Worm (Caenorhabditis elegans) whole organism, mixed stage, embryonic: ENCODE results near the gene srw-108.

ENCODE experiments used
- M03D4.4 ChIP-seq: sonication (generic microtip); optimal IDR thresholded peaks from 2 replicates; lab custom pipeline; 2017; ENCODE audit warnings: mild to moderate bottlenecking, missing genetic modification characterization, missing compliant biosample characterization
- bed-3 ChIP-seq: fragments of 200-800 bp; sonication (Bioruptor generic); optimal IDR thresholded peaks from 3 replicates; lab custom pipeline; 2018; ENCODE audit warnings: mild to moderate bottlenecking, missing genetic modification characterization, moderate library complexity, missing compliant biosample characterization
- blmp-1 ChIP-seq: fragments of 150-350 bp; optimal IDR thresholded peaks from 2 replicates; lab custom pipeline; 2014; ENCODE audit warnings: missing biosample characterization, missing genetic modification characterization
- ceh-39 ChIP-seq: fragments of 150-350 bp; optimal IDR thresholded peaks from 2 replicates; lab custom pipeline; 2014; ENCODE audit warnings: missing biosample characterization, missing genetic modification characterization
- ceh-43 ChIP-seq: fragments of 200-800 bp; sonication (Bioruptor generic); optimal IDR thresholded peaks from 2 replicates; lab custom pipeline; 2018; ENCODE audit warnings: mild to moderate bottlenecking, missing genetic modification characterization, moderate library complexity, missing compliant biosample characterization
- ceh-83 ChIP-seq: fragments of 200-800 bp; sonication (Bioruptor generic); optimal IDR thresholded peaks from 2 replicates; lab custom pipeline; 2018; ENCODE audit warnings: mild to moderate bottlenecking, missing genetic modification characterization, missing compliant biosample characterization
- ces-1 ChIP-seq: fragments of 150-350 bp; optimal IDR thresholded peaks from 2 replicates; lab custom pipeline; 2014; ENCODE audit warnings: missing biosample characterization, missing genetic modification reagents, missing genetic modification characterization
- cnd-1 ChIP-seq: fragments of 200-800 bp; sonication (Bioruptor generic); optimal IDR thresholded peaks from 2 replicates; lab custom pipeline; 2018; ENCODE audit warnings: mild to moderate bottlenecking, missing genetic modification characterization, missing compliant biosample characterization
- drap-1 ChIP-seq: fragments of 200-800 bp; sonication (Bioruptor generic); optimal IDR thresholded peaks from 3 replicates; lab custom pipeline; 2018; ENCODE audit warnings: mild to moderate bottlenecking, missing genetic modification characterization, missing compliant biosample characterization
- elt-1 ChIP-seq: sonication (generic microtip); optimal IDR thresholded peaks from 2 replicates; lab custom pipeline; 2017; ENCODE audit warnings: missing genetic modification characterization, mild to moderate bottlenecking, missing compliant biosample characterization, antibody characterized with exemption, moderate library complexity, borderline replicate concordance; ENCODE audit not compliant: insufficient read depth
- elt-3 ChIP-seq: fragments of 150-350 bp; optimal IDR thresholded peaks from 2 replicates; lab custom pipeline; 2014; ENCODE audit warnings: missing biosample characterization, missing genetic modification characterization
- flh-1 ChIP-seq: fragments of 200-800 bp; sonication (Bioruptor generic); optimal IDR thresholded peaks from 2 replicates; lab custom pipeline; 2018; ENCODE audit warnings: mild to moderate bottlenecking, missing genetic modification characterization, moderate library complexity, missing compliant biosample characterization
- ham-2 ChIP-seq: fragments of 200-800 bp; sonication (Bioruptor generic); optimal IDR thresholded peaks from 2 replicates; lab custom pipeline; 2018; ENCODE audit warnings: mild to moderate bottlenecking, missing genetic modification characterization, missing compliant biosample characterization
- hlh-1 ChIP-seq: fragments of 150-350 bp; optimal IDR thresholded peaks from 2 replicates; lab custom pipeline; 2014; ENCODE audit warnings: missing biosample characterization, missing genetic modification reagents, missing genetic modification characterization
- lin-13 ChIP-seq: fragments of 150-350 bp; optimal IDR thresholded peaks from 2 replicates; lab custom pipeline; 2014; ENCODE audit warnings: missing biosample characterization, missing genetic modification characterization
- lsy-2 ChIP-seq: fragments of 150-350 bp; optimal IDR thresholded peaks from 2 replicates; lab custom pipeline; 2014; ENCODE audit warnings: missing biosample characterization, missing genetic modification characterization
- mep-1 ChIP-seq: fragments of 150-350 bp; optimal IDR thresholded peaks from 2 replicates; lab custom pipeline; 2017; ENCODE audit warnings: missing biosample characterization, missing genetic modification reagents, missing genetic modification characterization, inconsistent platforms
- mls-2 ChIP-seq: sonication (generic microtip); optimal IDR thresholded peaks from 2 replicates; lab custom pipeline; 2016; ENCODE audit warnings: mild to moderate bottlenecking, missing genetic modification characterization, moderate library complexity, missing compliant biosample characterization
- nhr-12 ChIP-seq: fragments of 150-350 bp; optimal IDR thresholded peaks from 2 replicates; lab custom pipeline; 2014; ENCODE audit warnings: missing biosample characterization, missing genetic modification characterization
- nhr-2 ChIP-seq: fragments of 150-350 bp; optimal IDR thresholded peaks from 2 replicates; lab custom pipeline; 2014; ENCODE audit warnings: missing biosample characterization, missing genetic modification characterization
- nhr-237 ChIP-seq: fragments of 150-350 bp; optimal IDR thresholded peaks from 2 replicates; lab custom pipeline; 2014; ENCODE audit warnings: missing biosample characterization, missing genetic modification characterization
- nhr-28 ChIP-seq: fragments of 150-350 bp; optimal IDR thresholded peaks from 2 replicates; lab custom pipeline; 2014; ENCODE audit warnings: missing biosample characterization, missing genetic modification characterization
- nhr-76 ChIP-seq: sonication (generic microtip); optimal IDR thresholded peaks from 2 replicates; lab custom pipeline; 2017; ENCODE audit warnings: missing biosample characterization, missing genetic modification characterization
- pha-4 ChIP-seq: fragments of 150-350 bp; optimal IDR thresholded peaks from 2 replicates; lab custom pipeline; 2018; ENCODE audit warnings: missing biosample characterization, missing genetic modification reagents, missing genetic modification characterization
- sem-2 ChIP-seq: fragments of 200-800 bp; sonication (Bioruptor generic); optimal IDR thresholded peaks from 2 replicates; lab custom pipeline; 2018; ENCODE audit warnings: mild to moderate bottlenecking, missing genetic modification characterization, missing compliant biosample characterization
- snpc-4 ChIP-seq: fragments of 150-350 bp; optimal IDR thresholded peaks from 2 replicates; lab custom pipeline; 2014; ENCODE audit warnings: missing biosample characterization, missing genetic modification characterization
- tbx-8 ChIP-seq: fragments of 200-800 bp; sonication (Bioruptor generic); optimal IDR thresholded peaks from 2 replicates; lab custom pipeline; 2018; ENCODE audit warnings: mild to moderate bottlenecking, missing genetic modification characterization, moderate library complexity, missing compliant biosample characterization
- unc-120 ChIP-seq: sonication (generic microtip); optimal IDR thresholded peaks from 2 replicates; lab custom pipeline; 2017; ENCODE audit warnings: missing genetic modification characterization, missing compliant biosample characterization; ENCODE audit not compliant: poor library complexity, severe bottlenecking
- unc-39 ChIP-seq: fragments of 150-350 bp; optimal IDR thresholded peaks from 2 replicates; lab custom pipeline; 2014; ENCODE audit warnings: missing biosample characterization, missing genetic modification characterization
- unc-62 ChIP-seq: fragments of 150-350 bp; optimal IDR thresholded peaks from 2 replicates; lab custom pipeline; 2014; ENCODE audit warnings: missing biosample characterization, missing genetic modification reagents, missing genetic modification characterization
- zip-8 ChIP-seq: fragments of 150-350 bp; optimal IDR thresholded peaks from 2 replicates; lab custom pipeline; 2014; ENCODE audit warnings: missing biosample characterization, missing genetic modification characterization

The srw-108 gene

ce11 chrV:527602-528001 lies at the start of gene srw-108:
srw-108 (plus strand) TSS chrV:527902.
- TF ChIP-seq nhr-12 (tag; lab: Kevin White, UChicago) (no peak), elt-1 (tag; lab: Kevin White, UChicago) (no peak), M03D4.4 (tag; lab: Kevin White, UChicago) (no peak), snpc-4 (no peak), sem-2 (no peak), pha-4 (tag; lab: Kevin White, UChicago) (no peak), tbx-8 (GFP tag; lab: Kevin White, UChicago) (no peak), zip-8 (no peak), unc-62 (GFP tag; lab: Kevin White, UChicago) (no peak), nhr-2 (no peak), unc-120 (tag; lab: Kevin White, UChicago) (no peak), mep-1 (tag; lab: Kevin White, UChicago) (no peak), ces-1 (no peak), bed-3 (GFP tag; lab: Kevin White, UChicago) (no peak)

DNA sequence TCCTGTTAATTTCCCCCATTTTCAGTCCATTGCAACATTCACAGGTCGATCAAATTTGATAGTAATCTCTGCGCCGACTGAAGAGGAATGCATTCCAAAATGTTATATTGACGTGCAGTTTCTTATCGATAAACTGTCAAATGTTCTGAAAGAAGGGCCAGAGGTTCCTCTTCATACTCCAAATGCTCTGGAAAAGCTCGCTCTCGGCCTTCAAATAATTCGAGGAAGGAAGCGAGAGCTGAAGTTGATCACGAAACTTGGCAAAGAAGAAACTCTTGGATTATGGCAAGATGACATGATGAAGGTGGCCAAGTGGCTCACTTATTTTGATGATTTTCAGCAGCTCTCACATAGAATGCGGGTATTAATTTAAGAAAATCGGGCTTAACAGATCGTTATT lies 48.7 kb upstream of the srw-108 start:
- no peak for TF ChIP-seq zip-8
- no peak for TF ChIP-seq M03D4.4 (tag; lab: Kevin White, UChicago)
- no peak for TF ChIP-seq bed-3 (GFP tag; lab: Kevin White, UChicago)
- no peak for TF ChIP-seq lsy-2
- no peak for TF ChIP-seq unc-62 (GFP tag; lab: Kevin White, UChicago)
- no peak for TF ChIP-seq blmp-1 (tag; lab: Kevin White, UChicago)
- TF ChIP-seq elt-3 (tag; lab: Kevin White, UChicago), result no peak
- TF ChIP-seq cnd-1 (tag; lab: Kevin White, UChicago), result no peak
- no peak for TF ChIP-seq unc-120 (tag; lab: Kevin White, UChicago)
- no peak for TF ChIP-seq ces-1
- no peak for TF ChIP-seq ceh-39
- TF ChIP-seq sem-2, result no peak
- no peak for TF ChIP-seq nhr-28 (tag; lab: Kevin White, UChicago)
- TF ChIP-seq, all 35 proteins: peak for 0

ce11 chrV:482860-483259 lies 44.8 kb upstream of the srw-108 start:
- TF ChIP-seq blmp-1 (tag; lab: Kevin White, UChicago) (no peak), unc-39 (tag; lab: Kevin White, UChicago) (no peak), bed-3 (GFP tag; lab: Kevin White, UChicago) (no peak), ham-2 (GFP tag; lab: Kevin White, UChicago) (no peak), drap-1 (GFP tag; lab: Kevin White, UChicago) (no peak)

DNA sequence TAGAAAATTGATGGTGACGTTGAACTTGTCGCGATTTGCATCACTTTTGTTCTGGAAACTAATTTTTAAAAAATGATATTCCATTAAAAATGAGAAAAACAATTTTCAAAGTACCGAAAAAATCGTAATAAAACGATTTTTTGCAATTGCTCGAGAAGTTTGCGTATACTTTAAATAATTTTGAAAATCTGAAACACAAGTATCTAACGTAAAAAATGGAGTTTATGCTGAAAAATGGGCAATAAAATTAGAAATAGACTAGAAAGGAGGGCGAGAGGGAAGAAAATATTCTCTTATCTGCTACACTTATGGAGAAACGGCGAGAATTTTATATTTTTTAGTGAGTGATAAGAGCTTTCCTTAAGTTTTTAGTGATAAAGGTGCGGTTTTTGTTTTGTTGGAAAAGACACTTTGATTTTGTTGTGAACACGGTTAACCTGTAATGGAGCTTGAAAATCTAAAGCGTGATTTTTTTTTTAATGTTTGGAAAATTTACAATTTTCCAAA lies 44.4 kb upstream of the srw-108 start, which contains the start of gene nhr-130:
Gene nhr-130 (minus strand): TSS at position 51 of the 507 bp plus-strand sequence.
- TF ChIP-seq nhr-2, result no peak
- no peak for TF ChIP-seq ceh-43 (GFP tag; lab: Kevin White, UChicago)
- no peak for TF ChIP-seq unc-62 (GFP tag; lab: Kevin White, UChicago)
- no peak for TF ChIP-seq nhr-76 (tag; lab: Kevin White, UChicago)
- TF ChIP-seq zip-8, result no peak
- TF ChIP-seq pha-4 (tag; lab: Kevin White, UChicago), result no peak
- TF ChIP-seq lin-13 (tag; lab: Kevin White, UChicago), result no peak
- TF ChIP-seq elt-1 (tag; lab: Kevin White, UChicago), result no peak
- no peak for TF ChIP-seq ceh-83
- TF ChIP-seq nhr-237 (tag; lab: Kevin White, UChicago), result no peak
- no peak for TF ChIP-seq mls-2 (tag; lab: Kevin White, UChicago)
- no peak for TF ChIP-seq cnd-1 (tag; lab: Kevin White, UChicago)
- TF ChIP-seq lsy-2, result no peak
- TF ChIP-seq drap-1 (GFP tag; lab: Kevin White, UChicago), result no peak
- TF ChIP-seq unc-39 (tag; lab: Kevin White, UChicago), result no peak
- TF ChIP-seq hlh-1 (tag; lab: Kevin White, UChicago), result no peak
- no peak for TF ChIP-seq flh-1 (GFP tag; lab: Kevin White, UChicago)
